Fruit fly (Drosophila melanogaster) whole organism, embryonic: ENCODE results near the gene CG10208.
A peak's percentile ranks its signal among the peaks of the same experiment; 100 is the strongest.

ENCODE experiments used
- Ada2b ChIP-seq: fragments of 200-800 bp; sonication (Bioruptor generic); IDR thresholded peaks from 2 replicates; pipeline ENCODE4 v1.3.6; 2022; ENCODE audit warnings: missing biosample characterization, missing genetic modification characterization
- Aef1 ChIP-seq: fragments of 200-800 bp; sonication (Bioruptor generic); IDR thresholded peaks from 3 replicates; pipeline ENCODE4 v1.3.6; 2022; ENCODE audit warnings: missing biosample characterization, missing genetic modification characterization
- CG10959 ChIP-seq: fragments of 200-800 bp; sonication (Bioruptor generic); IDR thresholded peaks from 2 replicates; pipeline ENCODE4 v1.3.6; 2022; ENCODE audit warnings: missing biosample characterization, missing genetic modification characterization
- CG11093 ChIP-seq: fragments of 200-800 bp; sonication (Bioruptor generic); IDR thresholded peaks from 3 replicates; pipeline ENCODE4 v1.3.6; 2022; ENCODE audit warnings: missing biosample characterization, missing genetic modification characterization
- CG11695 ChIP-seq: fragments of 200-800 bp; sonication (Bioruptor generic); IDR thresholded peaks from 3 replicates; pipeline ENCODE4 v1.3.6; 2022; ENCODE audit warnings: missing biosample characterization, missing genetic modification characterization
- CG12659 ChIP-seq: fragments of 200-800 bp; sonication (Bioruptor generic); optimal IDR thresholded peaks from 3 replicates; lab custom pipeline; 2017; ENCODE audit warnings: mild to moderate bottlenecking, missing biosample characterization, missing genetic modification reagents, missing genetic modification characterization
- CG12744 ChIP-seq: fragments of 200-800 bp; sonication (Bioruptor generic); optimal IDR thresholded peaks from 2 replicates; lab custom pipeline; 2016; ENCODE audit warnings: missing biosample characterization, missing genetic modification characterization
- CG1647 ChIP-seq: fragments of 200-800 bp; sonication (Bioruptor generic); optimal IDR thresholded peaks from 3 replicates; lab custom pipeline; 2016; ENCODE audit warnings: missing biosample characterization, missing genetic modification characterization
- CG16863 ChIP-seq: fragments of 200-800 bp; sonication (Bioruptor generic); optimal IDR thresholded peaks from 3 replicates; lab custom pipeline; 2016; ENCODE audit warnings: missing biosample characterization, missing genetic modification characterization
- CG17186 ChIP-seq: fragments of 200-800 bp; sonication (Bioruptor generic); optimal IDR thresholded peaks from 3 replicates; lab custom pipeline; 2017; ENCODE audit warnings: missing biosample characterization, missing genetic modification reagents, missing genetic modification characterization
- CG17385 ChIP-seq: fragments of 200-800 bp; sonication (Bioruptor generic); optimal IDR thresholded peaks from 3 replicates; lab custom pipeline; 2018; ENCODE audit warnings: missing biosample characterization, mild to moderate bottlenecking, missing genetic modification characterization
- CG18619 ChIP-seq: fragments of 200-800 bp; sonication (Bioruptor generic); optimal IDR thresholded peaks from 3 replicates; lab custom pipeline; 2017; ENCODE audit warnings: missing biosample characterization, mild to moderate bottlenecking, missing genetic modification characterization
- CG3065 ChIP-seq: fragments of 200-800 bp; sonication (Bioruptor generic); optimal IDR thresholded peaks from 2 replicates; lab custom pipeline; 2016; ENCODE audit warnings: missing biosample characterization, missing genetic modification characterization
- CG31388 ChIP-seq: fragments of 200-800 bp; sonication (Bioruptor generic); optimal IDR thresholded peaks from 2 replicates; lab custom pipeline; 2016; ENCODE audit warnings: missing biosample characterization, missing genetic modification characterization
- CG32532 ChIP-seq: fragments of 200-800 bp; sonication (Bioruptor generic); IDR thresholded peaks from 2 replicates; pipeline ENCODE4 v1.3.6; 2022; ENCODE audit warnings: missing biosample characterization, missing genetic modification characterization
- CG3838 ChIP-seq: fragments of 200-800 bp; sonication (Bioruptor generic); optimal IDR thresholded peaks from 3 replicates; lab custom pipeline; 2016; ENCODE audit warnings: missing biosample characterization, missing genetic modification characterization
- CG3847 ChIP-seq: fragments of 200-800 bp; sonication (Bioruptor generic); IDR thresholded peaks from 2 replicates; pipeline ENCODE4 v1.3.6; 2022; ENCODE audit warnings: missing biosample characterization, missing genetic modification characterization
- CG5953 ChIP-seq: fragments of 200-800 bp; sonication (Bioruptor generic); IDR thresholded peaks from 2 replicates; pipeline ENCODE4 v1.3.6; 2022; ENCODE audit warnings: missing biosample characterization, missing genetic modification characterization
- CG6689 ChIP-seq: fragments of 200-800 bp; sonication (Bioruptor generic); IDR thresholded peaks from 2 replicates; pipeline ENCODE4 v1.3.6; 2022; ENCODE audit warnings: missing biosample characterization, missing genetic modification characterization
- CG6765 ChIP-seq: fragments of 200-800 bp; sonication (Bioruptor generic); optimal IDR thresholded peaks from 3 replicates; lab custom pipeline; 2017; ENCODE audit warnings: missing biosample characterization, mild to moderate bottlenecking, missing genetic modification characterization
- CG6854 ChIP-seq: fragments of 200-800 bp; sonication (Bioruptor generic); optimal IDR thresholded peaks from 3 replicates; lab custom pipeline; 2017; ENCODE audit warnings: missing biosample characterization, mild to moderate bottlenecking, missing genetic modification characterization
- CG9932 ChIP-seq: fragments of 200-800 bp; sonication (Bioruptor generic); IDR thresholded peaks from 2 replicates; pipeline ENCODE4 v1.3.6; 2022; ENCODE audit warnings: missing biosample characterization, missing genetic modification characterization
- D ChIP-seq, 2 experiments: fragments of 200-800 bp in 1 of 2; fragments of >200 bp in 1 of 2; sonication (Bioruptor generic) in 1 of 2; optimal IDR thresholded peaks; 2 replicates in 1 of 2; 3 replicates in 1 of 2; lab custom pipeline; 2017; ENCODE audit warnings: mild to moderate bottlenecking in 1 of 2, missing biosample characterization in 1 of 2, missing genetic modification characterization in 1 of 2, missing genetic modification reagents in 1 of 2
- D19A ChIP-seq: fragments of 200-800 bp; optimal IDR thresholded peaks from 3 replicates; lab custom pipeline; 2019; ENCODE audit warnings: missing biosample characterization, mild to moderate bottlenecking, missing genetic modification characterization, moderate library complexity
- Dfd ChIP-seq, 2 experiments: fragments of >200 bp; optimal IDR thresholded peaks; 2 replicates each; lab custom pipeline; 2017; ENCODE audit warnings: missing biosample characterization in 2 of 2, missing genetic modification characterization in 2 of 2
- Dip2 ChIP-seq: fragments of 200-800 bp; sonication (Bioruptor generic); IDR thresholded peaks from 2 replicates; pipeline ENCODE4 v1.3.6; 2022; ENCODE audit warnings: missing biosample characterization, missing genetic modification characterization
- Dll ChIP-seq: fragments of 200-800 bp; sonication (Bioruptor generic); IDR thresholded peaks from 4 replicates; pipeline ENCODE4 v1.3.6; 2022; ENCODE audit warnings: missing biosample characterization, missing genetic modification characterization; ENCODE audit not compliant: partially characterized antibody
- Dp ChIP-seq: fragments of 200-800 bp; sonication (Bioruptor generic); optimal IDR thresholded peaks from 2 replicates; lab custom pipeline; 2018; ENCODE audit warnings: missing biosample characterization, mild to moderate bottlenecking, missing genetic modification characterization, moderate library complexity
- ERR ChIP-seq: fragments of 200-800 bp; sonication (Bioruptor generic); optimal IDR thresholded peaks from 2 replicates; lab custom pipeline; 2016; ENCODE audit warnings: missing biosample characterization, missing genetic modification characterization
- Fer2 ChIP-seq: fragments of 200-800 bp; sonication (Bioruptor generic); optimal IDR thresholded peaks from 2 replicates; lab custom pipeline; 2018; ENCODE audit warnings: missing biosample characterization, mild to moderate bottlenecking, missing genetic modification characterization, moderate library complexity
- H15 ChIP-seq: fragments of 200-800 bp; sonication (Bioruptor generic); IDR thresholded peaks from 3 replicates; pipeline ENCODE4 v1.3.6; 2022; ENCODE audit warnings: missing biosample characterization, missing genetic modification characterization
- HmgD ChIP-seq: fragments of 200-800 bp; sonication (Bioruptor generic); optimal IDR thresholded peaks from 3 replicates; lab custom pipeline; 2016; ENCODE audit warnings: missing biosample characterization, missing genetic modification characterization
- HmgZ ChIP-seq: fragments of 200-800 bp; sonication (Bioruptor generic); optimal IDR thresholded peaks from 2 replicates; lab custom pipeline; 2018; ENCODE audit warnings: missing biosample characterization, mild to moderate bottlenecking, missing genetic modification characterization
- Hr3 ChIP-seq: fragments of 200-800 bp; sonication (Bioruptor generic); optimal IDR thresholded peaks from 3 replicates; lab custom pipeline; 2016; ENCODE audit warnings: missing biosample characterization, missing genetic modification characterization
- NFAT ChIP-seq: fragments of 200-800 bp; sonication (Bioruptor generic); IDR thresholded peaks from 2 replicates; pipeline ENCODE4 v1.3.6; 2022; ENCODE audit warnings: missing biosample characterization, missing genetic modification characterization
- Nf-YC ChIP-seq: fragments of 200-800 bp; optimal IDR thresholded peaks from 3 replicates; lab custom pipeline; 2019; ENCODE audit warnings: missing biosample characterization, mild to moderate bottlenecking, missing genetic modification characterization, moderate library complexity
- Sox100B ChIP-seq: fragments of 200-800 bp; sonication (Bioruptor generic); optimal IDR thresholded peaks from 3 replicates; lab custom pipeline; 2018; ENCODE audit warnings: missing biosample characterization, mild to moderate bottlenecking, missing genetic modification characterization
- Sry-β ChIP-seq: fragments of 200-800 bp; sonication (Bioruptor generic); optimal IDR thresholded peaks from 2 replicates; lab custom pipeline; 2018; ENCODE audit warnings: missing biosample characterization, mild to moderate bottlenecking, missing genetic modification characterization, moderate library complexity
- amos ChIP-seq: fragments of 200-800 bp; sonication (Bioruptor generic); IDR thresholded peaks from 2 replicates; pipeline ENCODE4 v1.3.6; 2022; ENCODE audit warnings: missing biosample characterization, missing genetic modification characterization; ENCODE audit not compliant: partially characterized antibody
- bowl ChIP-seq: fragments of 200-800 bp; sonication (Bioruptor generic); IDR thresholded peaks from 2 replicates; pipeline ENCODE4 v1.3.6; 2022; ENCODE audit warnings: missing biosample characterization, missing genetic modification characterization
- chif ChIP-seq, 2 experiments: fragments of 200-800 bp; sonication (Bioruptor generic); optimal IDR thresholded peaks; 3 replicates each; lab custom pipeline; 2016; ENCODE audit warnings: missing biosample characterization in 2 of 2, missing genetic modification characterization in 2 of 2
- croc ChIP-seq: fragments of 200-800 bp; sonication (Bioruptor generic); conservative IDR thresholded peaks from 3 replicates; pipeline ENCODE4 v1.3.6; 2022; ENCODE audit warnings: missing biosample characterization, missing genetic modification characterization
- crol ChIP-seq: fragments of 200-800 bp; sonication (Bioruptor generic); IDR thresholded peaks from 2 replicates; pipeline ENCODE4 v1.3.6; 2022; ENCODE audit warnings: missing biosample characterization, missing genetic modification characterization
- h ChIP-seq: fragments of >200 bp; optimal IDR thresholded peaks from 2 replicates; lab custom pipeline; 2017
- hth ChIP-seq: fragments of >200 bp; optimal IDR thresholded peaks from 2 replicates; lab custom pipeline; 2017; ENCODE audit warnings: inconsistent platforms
- lmd ChIP-seq: fragments of 200-800 bp; sonication (Bioruptor generic); IDR thresholded peaks from 2 replicates; pipeline ENCODE4 v1.3.6; 2022; ENCODE audit warnings: missing biosample characterization, missing genetic modification characterization
- pb ChIP-seq: fragments of 200-800 bp; sonication (Bioruptor generic); optimal IDR thresholded peaks from 3 replicates; lab custom pipeline; 2016; ENCODE audit warnings: missing biosample characterization, missing genetic modification characterization
- so ChIP-seq: fragments of 200-800 bp; sonication (Bioruptor generic); IDR thresholded peaks from 3 replicates; pipeline ENCODE4 v1.3.6; 2022; ENCODE audit warnings: missing biosample characterization, missing genetic modification characterization
- stwl ChIP-seq: fragments of 200-800 bp; sonication (Bioruptor generic); optimal IDR thresholded peaks from 3 replicates; lab custom pipeline; 2018; ENCODE audit warnings: missing biosample characterization, mild to moderate bottlenecking, missing genetic modification characterization, moderate library complexity
- tio ChIP-seq: fragments of 200-800 bp; sonication (Bioruptor generic); optimal IDR thresholded peaks from 2 replicates; lab custom pipeline; 2017; ENCODE audit warnings: missing biosample characterization, missing genetic modification characterization, inconsistent platforms
- tna ChIP-seq: fragments of 200-800 bp; sonication (Bioruptor generic); IDR thresholded peaks from 2 replicates; pipeline ENCODE4 v1.3.6; 2022; ENCODE audit warnings: missing biosample characterization, missing genetic modification characterization; ENCODE audit not compliant: partially characterized antibody
- zfh1 ChIP-seq: fragments of 200-800 bp; sonication (Bioruptor generic); IDR thresholded peaks from 3 replicates; pipeline ENCODE4 v1.3.6; 2022; ENCODE audit warnings: missing biosample characterization, missing genetic modification characterization

Gene CG10208

DNA sequence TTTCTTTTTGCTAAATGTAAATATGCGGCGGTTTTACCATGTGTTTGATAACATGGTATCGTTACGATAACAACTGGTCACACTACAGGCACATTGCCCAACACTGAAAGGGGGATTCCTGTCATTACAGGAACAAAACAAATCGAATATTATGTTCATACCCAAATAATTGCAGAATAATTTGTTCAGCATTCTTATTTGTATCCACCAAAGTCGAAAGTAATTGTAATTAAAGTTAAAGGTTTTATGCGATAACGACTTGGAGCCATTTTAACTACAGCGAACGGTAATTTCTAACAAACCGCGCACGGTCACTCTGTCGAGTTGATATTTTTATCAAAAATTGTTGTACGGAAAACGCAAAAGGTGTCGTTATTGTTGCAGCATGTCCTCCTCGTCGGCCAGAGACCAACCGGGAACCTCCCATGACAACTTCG is 6.5 kb downstream of the CG10208 start, which contains the start of the genes CG10214 and CG10375 (continued):
- TF ChIP-seq CG5953 = no peak
- no peak for TF ChIP-seq hth (lab: Kevin White, UChicago)
- TF ChIP-seq Dfd (GFP tag; optimal IDR thresholded peaks at IDR 0.05; lab: Kevin White, UChicago) = no peak
- peak; percentile 61; the same call in 2 of the 4 replicates for TF ChIP-seq Dll (GFP tag; lab: Robert Waterston, UW)
- TF ChIP-seq CG31388 (GFP tag; lab: Kevin White, UChicago) = peak; percentile 54
- TF ChIP-seq CG1647 (GFP tag; lab: Kevin White, UChicago) = peak; percentile 82
- peak; percentile 72; the same call in 2 of the 3 replicates for TF ChIP-seq zfh1
- TF ChIP-seq stwl (tag; lab: Kevin White, UChicago) = peak; percentile 88
- TF ChIP-seq Hr3 (GFP tag; lab: Kevin White, UChicago) = peak; percentile 68
- peak; percentile 7 for TF ChIP-seq CG6765 (GFP tag; lab: Kevin White, UChicago)
- no peak for TF ChIP-seq D (optimal IDR thresholded peaks at IDR 0.05; lab: Kevin White, UChicago)
- TF ChIP-seq D (GFP tag; optimal IDR thresholded peaks at IDR 0.05; lab: Kevin White, UChicago) = no peak
- TF ChIP-seq h = no peak
- TF ChIP-seq CG6854 = peak; percentile 28
- TF ChIP-seq CG11695 = peak; percentile 35; the same call in 1 of the 3 replicates
- TF ChIP-seq HmgD = peak; percentile 86
- TF ChIP-seq tio (GFP tag; lab: Kevin White, UChicago) = no peak
- peak; percentile 80 to 82 for TF ChIP-seq chif (GFP tag; optimal IDR thresholded peaks at IDR 0.05; lab: Kevin White, UChicago)
- peak; percentile 49 for TF ChIP-seq Dp (GFP tag; lab: Kevin White, UChicago)
- peak; percentile 82 for TF ChIP-seq CG3847 (GFP tag; lab: Robert Waterston, UW)
- no peak for TF ChIP-seq Dip2 (GFP tag; lab: Robert Waterston, UW)
- TF ChIP-seq D19A (tag; lab: Kevin White, UChicago) = no peak
- no peak for TF ChIP-seq so
- TF ChIP-seq lmd (GFP tag; lab: Robert Waterston, UW) = peak; percentile 65
- peak; percentile 1 for TF ChIP-seq CG12744
- no peak for TF ChIP-seq crol (GFP tag; lab: Robert Waterston, UW)
- peak; percentile 69 for TF ChIP-seq CG9932
- peak; percentile 32 for TF ChIP-seq Fer2
- peak; percentile 53 for TF ChIP-seq CG18619 (GFP tag; lab: Kevin White, UChicago)
- TF ChIP-seq bowl (GFP tag; lab: Robert Waterston, UW) = no peak
- peak; percentile 26; the same call in 1 of the 3 replicates for TF ChIP-seq Aef1
- no peak for TF ChIP-seq tna (GFP tag; lab: Robert Waterston, UW)
- TF ChIP-seq Sry-β = no peak
- peak; percentile 33; the same call in 1 of the 2 replicates for TF ChIP-seq amos (GFP tag; lab: Robert Waterston, UW)
- peak; percentile 76 for TF ChIP-seq CG16863
- peak; percentile 49 for TF ChIP-seq Sox100B (GFP tag; lab: Kevin White, UChicago)
- peak; percentile 34 for TF ChIP-seq CG3838
- peak; percentile 63 for TF ChIP-seq CG6689
- peak; percentile 80 for TF ChIP-seq CG17186 (GFP tag; lab: Kevin White, UChicago)
- TF ChIP-seq Ada2b = peak; percentile 35; the same call in 1 of the 2 replicates
- peak; percentile 73 for TF ChIP-seq ERR (GFP tag; lab: Kevin White, UChicago)
- peak; percentile 53 for TF ChIP-seq Nf-YC
- peak; percentile 54 for TF ChIP-seq CG3065 (GFP tag; lab: Kevin White, UChicago)
- no peak for TF ChIP-seq CG11093 (GFP tag; lab: Robert Waterston, UW)
- TF ChIP-seq CG32532 = peak; percentile 59; the same call in 1 of the 2 replicates
- TF ChIP-seq CG10959 (GFP tag; lab: Robert Waterston, UW) = peak; percentile 23; the same call in 1 of the 2 replicates
- no peak for TF ChIP-seq croc
- TF ChIP-seq pb (GFP tag; lab: Kevin White, UChicago) = peak; percentile 55
- TF ChIP-seq CG12659 (GFP tag; lab: Kevin White, UChicago) = peak; percentile 92
- TF ChIP-seq CG17385 (GFP tag; lab: Kevin White, UChicago) = peak; percentile 64
- TF ChIP-seq H15 (GFP tag; lab: Robert Waterston, UW) = no peak
- peak; percentile 85 for TF ChIP-seq HmgZ (tag; lab: Kevin White, UChicago)
- no peak for TF ChIP-seq NFAT (GFP tag; lab: Robert Waterston, UW)
